Worm (Caenorhabditis elegans): Measurements from ENCODE around the gene fbxa-153.

- no peak for TF ChIP-seq tbx-37 (GFP tag; conservative IDR thresholded peaks at IDR 0.05)
- TF ChIP-seq pes-1 (GFP tag; IDR thresholded peaks at IDR 0.05), result no peak
- no peak for TF ChIP-seq F13C5.2 (tag; optimal IDR thresholded peaks at IDR 0.05)
- no peak for TF ChIP-seq B0310.2 (tag; optimal IDR thresholded peaks at IDR 0.05)
- TF ChIP-seq ama-1 (optimal IDR thresholded peaks at IDR 0.05), result no peak
- TF ChIP-seq flt-1 (GFP tag; IDR thresholded peaks at IDR 0.05), result no peak
- TF ChIP-seq sea-1 (GFP tag; conservative IDR thresholded peaks at IDR 0.05), result no peak
- TF ChIP-seq hnd-1 (tag; optimal IDR thresholded peaks at IDR 0.05), result no peak
- TF ChIP-seq tra-4 (tag; optimal IDR thresholded peaks at IDR 0.05), result no peak
- no peak for TF ChIP-seq ceh-13 (GFP tag; optimal IDR thresholded peaks at IDR 0.05)
- no peak for TF ChIP-seq hmbx-1 (tag; optimal IDR thresholded peaks at IDR 0.05)
- no peak for TF ChIP-seq scrt-1 (GFP tag; IDR thresholded peaks at IDR 0.05)
- TF ChIP-seq tbx-11 (GFP tag; IDR thresholded peaks at IDR 0.05), result no peak
- no peak for TF ChIP-seq aly-1 (tag; optimal IDR thresholded peaks at IDR 0.05)
These were observed 39.1 kb downstream of the fbxa-153 start, which contains the start of gene fbxa-95 for ce11 chrV:15571006-15571526.

All from whole organism, early embryonic.